Worm (Caenorhabditis elegans): Measurements from ENCODE around the gene fbxa-88.

DNA sequence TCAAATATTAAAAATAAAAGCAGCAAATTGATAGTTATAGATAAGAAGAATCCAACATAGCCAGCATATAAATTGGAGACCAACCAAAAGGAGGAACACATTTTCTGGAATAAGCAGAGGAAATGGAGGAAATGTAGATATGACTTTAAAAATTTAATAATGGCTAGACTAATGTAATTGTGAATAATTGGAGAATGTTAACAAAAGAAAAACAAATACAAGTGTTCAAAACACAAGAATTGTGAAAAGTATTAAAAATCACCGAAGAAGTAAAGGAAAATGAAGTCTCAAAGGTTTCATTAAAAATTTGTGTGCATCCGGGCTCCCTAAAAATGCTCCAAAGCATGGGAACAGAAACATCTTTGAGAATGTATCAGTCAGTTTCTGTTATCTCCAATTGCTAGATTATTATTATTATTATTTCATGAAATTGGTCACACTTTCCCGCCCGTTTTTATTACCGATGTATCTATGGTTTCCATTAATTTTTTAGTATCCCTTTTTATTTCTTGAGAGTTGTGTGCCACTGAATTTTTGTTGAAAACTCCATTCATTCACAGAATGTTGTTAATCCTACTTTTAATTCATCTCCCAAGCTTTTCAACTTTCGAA, 19.3 kb upstream of the fbxa-88 start, which contains the start of the genes str-109 and F10A3.11:
- TF ChIP-seq ztf-4 (tag; optimal IDR thresholded peaks at IDR 0.05) (no peak), nhr-11 (tag; optimal IDR thresholded peaks at IDR 0.05) (no peak), zag-1 (tag; optimal IDR thresholded peaks at IDR 0.05) (no peak), ceh-82 (tag; optimal IDR thresholded peaks at IDR 0.05) (no peak), nhr-237 (tag; optimal IDR thresholded peaks at IDR 0.05) (no peak), dmd-4 (tag; optimal IDR thresholded peaks at IDR 0.05) (no peak)
